Worm (Caenorhabditis elegans): ENCODE results near the gene F36A4.1.

The F36A4.1 gene

ce11 chrIV:4307227-4307946 is 35.1 kb downstream of the F36A4.1 start, which contains the start of gene set-9 (continued):
- TF ChIP-seq snpc-1.1 (tag; optimal IDR thresholded peaks at IDR 0.05; ENCODE audit: insufficient read depth) (peak; percentile 4), Y79H2A.3 (GFP tag; conservative IDR thresholded peaks at IDR 0.05) (no peak), nhr-120 (GFP tag; IDR thresholded peaks at IDR 0.05) (no peak), athp-1 (tag; optimal IDR thresholded peaks at IDR 0.05) (no peak), nhr-80 (tag; optimal IDR thresholded peaks at IDR 0.05) (no peak), lir-1 (GFP tag; conservative IDR thresholded peaks at IDR 0.05) (no peak)

ce11 chrIV:4312394-4312793 is 40.1 kb downstream of the F36A4.1 start:
- peak; percentile 77 for TF ChIP-seq egrh-3 (GFP tag; IDR thresholded peaks at IDR 0.05)

- TF ChIP-seq egrh-3 (GFP tag; IDR thresholded peaks at IDR 0.05): peak; percentile 84
- 0 out of 2 replicates have a peak, but pooled peaks have one; percentile 22 for TF ChIP-seq zfh-2 (GFP tag; conservative IDR thresholded peaks at IDR 0.05)
- 0 out of 2 replicates have a peak, but pooled peaks have one; percentile 11 for TF ChIP-seq attf-6 (GFP tag; IDR thresholded peaks at IDR 0.05)
Measured at ce11 chrIV:4313144-4313543, 40.9 kb downstream of the F36A4.1 start.

- TF ChIP-seq Y53G8AR.9 (GFP tag; conservative IDR thresholded peaks at IDR 0.05): peak; percentile 70; the same call in 1 of the 2 replicates
- no peak for TF ChIP-seq nhr-120 (GFP tag; IDR thresholded peaks at IDR 0.05)
- TF ChIP-seq xnd-1 (tag; optimal IDR thresholded peaks at IDR 0.05): no peak
- 0 out of 2 replicates have a peak, but pooled peaks have one; percentile 10 for TF ChIP-seq F39B2.1 (GFP tag; IDR thresholded peaks at IDR 0.05)
- TF ChIP-seq Y95B8A.8 (GFP tag; IDR thresholded peaks at IDR 0.05): 0 out of 2 replicates have a peak, but pooled peaks have one; percentile 34
- TF ChIP-seq lin-26 (GFP tag; IDR thresholded peaks at IDR 0.05): peak; percentile 36; the same call in 1 of the 2 replicates
- TF ChIP-seq nfyb-1 (GFP tag; IDR thresholded peaks at IDR 0.05): no peak
- TF ChIP-seq ceh-27 (GFP tag; optimal IDR thresholded peaks at IDR 0.05): no peak
- peak; percentile 5; the same call in 1 of the 2 replicates for TF ChIP-seq F33H1.4 (GFP tag; IDR thresholded peaks at IDR 0.05)
- TF ChIP-seq madf-10 (tag; optimal IDR thresholded peaks at IDR 0.05): no peak
- TF ChIP-seq ceh-79 (tag; optimal IDR thresholded peaks at IDR 0.05): no peak
- no peak for TF ChIP-seq zim-3 (tag; optimal IDR thresholded peaks at IDR 0.05)
- TF ChIP-seq F49E8.2 (tag; optimal IDR thresholded peaks at IDR 0.05; ENCODE audit: insufficient read depth): peak; percentile 3
- TF ChIP-seq nfya-2 (GFP tag; IDR thresholded peaks at IDR 0.05): peak; percentile 63; the same call in 1 of the 2 replicates
- no peak for TF ChIP-seq ztf-28 (GFP tag; IDR thresholded peaks at IDR 0.05)
- TF ChIP-seq hsf-1 (GFP tag; IDR thresholded peaks at IDR 0.05): 0 out of 2 replicates have a peak, but pooled peaks have one; percentile 36
- TF ChIP-seq aptf-3 (GFP tag; IDR thresholded peaks at IDR 0.05): no peak
- peak; percentile 8 for TF ChIP-seq snpc-3.4 (tag; optimal IDR thresholded peaks at IDR 0.05)
- TF ChIP-seq attf-6 (GFP tag; IDR thresholded peaks at IDR 0.05): peak; percentile 65
- TF ChIP-seq lin-54 (GFP tag; optimal IDR thresholded peaks at IDR 0.05): peak; percentile 1
- peak; percentile 33 for TF ChIP-seq dpff-1 (tag; optimal IDR thresholded peaks at IDR 0.05)
- 0 out of 2 replicates have a peak, but pooled peaks have one; percentile 9 for TF ChIP-seq B0336.3 (GFP tag; IDR thresholded peaks at IDR 0.05)
- peak; percentile 40; the same call in 1 of the 2 replicates for TF ChIP-seq madf-6 (GFP tag; IDR thresholded peaks at IDR 0.05)
- peak; percentile 47; the same call in 1 of the 2 replicates for TF ChIP-seq ekl-4 (GFP tag; IDR thresholded peaks at IDR 0.05)
- 0 out of 2 replicates have a peak, but pooled peaks have one; percentile 30 for TF ChIP-seq pbrm-1 (GFP tag; IDR thresholded peaks at IDR 0.05)
- TF ChIP-seq C06A6.2 (GFP tag; conservative IDR thresholded peaks at IDR 0.05): no peak
- TF ChIP-seq lsl-1 (GFP tag; optimal IDR thresholded peaks at IDR 0.05): peak; percentile 8
Measured at ce11 chrIV:4316813-4317408, 44.6 kb downstream of the F36A4.1 start, which contains the start of gene Y24D9B.1. Gene Y24D9B.1 (plus strand): TSS chrIV:4317358.
